Fruit fly (Drosophila melanogaster) whole organism, pupa: ENCODE measurements around the gene Osi23.

ENCODE experiments used
- CG15710 ChIP-seq: fragments of 200-800 bp; sonication (Bioruptor generic); optimal IDR thresholded peaks from 2 replicates; lab custom pipeline; 2018; ENCODE audit warnings: missing biosample characterization, mild to moderate bottlenecking, missing genetic modification characterization, moderate library complexity
- CG32121 ChIP-seq: fragments of 200-800 bp; sonication (Bioruptor generic); IDR thresholded peaks from 2 replicates; pipeline ENCODE4 v1.3.6; 2022; ENCODE audit warnings: missing biosample characterization, missing genetic modification characterization
- CG8301 ChIP-seq: fragments of 200-800 bp; sonication (Bioruptor generic); optimal IDR thresholded peaks from 2 replicates; lab custom pipeline; 2018; ENCODE audit warnings: missing biosample characterization, mild to moderate bottlenecking, missing genetic modification characterization

DNA sequence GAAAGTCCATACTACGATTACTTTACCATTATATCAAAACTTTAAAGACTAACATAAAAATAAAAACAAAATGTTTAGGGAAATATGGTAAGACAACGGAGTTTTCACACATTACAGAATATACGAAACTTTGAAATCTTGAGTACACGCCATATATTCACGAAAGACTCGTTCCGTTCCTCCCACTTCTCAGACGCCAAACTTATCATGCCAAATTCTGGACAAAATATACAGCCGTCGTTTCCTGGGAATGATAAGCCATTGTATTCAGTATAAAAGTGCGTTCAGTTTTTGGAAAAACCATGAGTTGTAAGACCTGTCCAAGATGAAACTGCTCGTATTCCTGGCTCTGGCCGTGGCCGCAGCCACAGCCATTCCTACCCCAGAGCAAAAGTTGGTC is 43.8 kb upstream of the Osi23 start, which contains the start of gene Jon99Fi:
- TF ChIP-seq CG15710 (tag; lab: Kevin White, UChicago) (no peak), CG8301 (tag; lab: Kevin White, UChicago) (no peak), CG32121 (GFP tag; lab: Robert Waterston, UW) (no peak)
